Fruit fly (Drosophila melanogaster) S2 (cell line): ENCODE data around the gene Syx8.
A peak's percentile ranks its signal among the peaks of the same experiment; 100 is the strongest.

Experiments
- CG8478 ChIP-seq: fragments of >200 bp; optimal IDR thresholded peaks from 2 replicates; lab custom pipeline; 2018
- CTCF ChIP-seq, 2 experiments: fragments of >200 bp; optimal IDR thresholded peaks; 2 replicates each; lab custom pipeline; 2018

DNA sequence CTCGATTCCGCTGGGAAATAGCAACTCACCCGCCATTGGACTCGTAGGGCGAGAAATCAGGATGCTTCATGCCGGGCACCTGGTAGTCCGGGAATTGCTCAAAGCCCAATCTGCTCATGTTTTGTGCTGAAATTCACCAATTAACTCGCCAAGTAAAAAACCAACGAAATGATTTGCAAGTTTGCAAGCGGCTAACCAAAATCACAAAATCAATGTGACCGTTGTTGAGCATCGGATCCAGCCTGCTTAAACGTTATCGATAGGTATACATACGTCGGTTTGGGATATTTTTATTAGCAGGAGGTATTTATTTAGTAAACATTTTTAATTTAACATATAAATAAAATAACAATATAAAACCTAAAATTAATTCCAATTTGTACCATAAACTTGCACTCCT is 23.3 kb upstream of the Syx8 start, which contains the start of gene Prosbeta6:
- no peak for TF ChIP-seq CG8478
- peak in 1 of 2 experiments; percentile 5 for TF ChIP-seq CTCF (optimal IDR thresholded peaks at IDR 0.05; lab: Kevin White, UChicago)
